Worm (Caenorhabditis elegans) whole organism, late embryonic: ENCODE results near the gene snpc-3.1.

Experiments used
- C08G9.2 ChIP-seq: sonication (generic microtip); optimal IDR thresholded peaks from 2 replicates; lab custom pipeline; 2016; ENCODE audit warnings: mild to moderate bottlenecking, missing genetic modification characterization, moderate library complexity, missing compliant biosample characterization
- K02D7.2 ChIP-seq: sonication (generic microtip); optimal IDR thresholded peaks from 2 replicates; lab custom pipeline; 2017; ENCODE audit warnings: mild to moderate bottlenecking, missing genetic modification characterization, missing compliant biosample characterization
- ceh-14 ChIP-seq: sonication (generic microtip); optimal IDR thresholded peaks from 2 replicates; lab custom pipeline; 2016; ENCODE audit warnings: missing genotype, missing genetic modification characterization, missing compliant biosample characterization
- ceh-24 ChIP-seq: sonication (generic microtip); optimal IDR thresholded peaks from 2 replicates; lab custom pipeline; 2016; ENCODE audit warnings: mild to moderate bottlenecking, missing genetic modification characterization, missing compliant biosample characterization
- che-1 ChIP-seq: sonication (generic microtip); optimal IDR thresholded peaks from 2 replicates; lab custom pipeline; 2016; ENCODE audit warnings: mild to moderate bottlenecking, missing genetic modification characterization, missing compliant biosample characterization
- dve-1 ChIP-seq: sonication (generic microtip); optimal IDR thresholded peaks from 2 replicates; lab custom pipeline; 2017; ENCODE audit warnings: antibody characterized with exemption, mild to moderate bottlenecking, missing genetic modification characterization, missing compliant biosample characterization
- fax-1 ChIP-seq: sonication (generic microtip); optimal IDR thresholded peaks from 2 replicates; lab custom pipeline; 2016; ENCODE audit warnings: missing genotype, missing genetic modification characterization, missing compliant biosample characterization
- hlh-30 ChIP-seq: sonication (generic microtip); optimal IDR thresholded peaks from 2 replicates; lab custom pipeline; 2017; ENCODE audit warnings: antibody characterized with exemption, missing genetic modification characterization, missing compliant biosample characterization; ENCODE audit not compliant: insufficient read depth
- madf-2 ChIP-seq: sonication (generic microtip); optimal IDR thresholded peaks from 2 replicates; lab custom pipeline; 2017; ENCODE audit warnings: missing genetic modification characterization, missing compliant biosample characterization
- nhr-11 ChIP-seq: fragments of 150-350 bp; optimal IDR thresholded peaks from 2 replicates; lab custom pipeline; 2014; ENCODE audit warnings: missing biosample characterization, missing genetic modification characterization
- nhr-232 ChIP-seq: sonication (generic microtip); optimal IDR thresholded peaks from 2 replicates; lab custom pipeline; 2016; ENCODE audit warnings: missing genetic modification characterization, missing compliant biosample characterization
- npax-4 ChIP-seq: sonication (generic microtip); optimal IDR thresholded peaks from 2 replicates; lab custom pipeline; 2016; ENCODE audit warnings: missing genetic modification characterization, missing compliant biosample characterization
- pha-2 ChIP-seq: sonication (generic microtip); optimal IDR thresholded peaks from 2 replicates; lab custom pipeline; 2017; ENCODE audit warnings: mild to moderate bottlenecking, missing genetic modification characterization, missing compliant biosample characterization
- sdc-2 ChIP-seq: sonication (generic microtip); optimal IDR thresholded peaks from 2 replicates; lab custom pipeline; 2016; ENCODE audit warnings: missing genotype, missing genetic modification characterization, missing compliant biosample characterization
- tbx-2 ChIP-seq: sonication (generic microtip); optimal IDR thresholded peaks from 2 replicates; lab custom pipeline; 2016; ENCODE audit warnings: missing genetic modification characterization, missing compliant biosample characterization
- ttx-3 ChIP-seq: sonication (generic microtip); optimal IDR thresholded peaks from 2 replicates; lab custom pipeline; 2016; ENCODE audit warnings: missing genetic modification reagents, missing genetic modification characterization, missing compliant biosample characterization
- unc-3 ChIP-seq, 2 experiments: fragments of 200-800 bp in 1 of 2; sonication (Bioruptor generic) in 1 of 2; sonication (generic microtip) in 1 of 2; conservative IDR thresholded peaks in 1 of 2; optimal IDR thresholded peaks in 1 of 2; 2 replicates each; pipeline versions ENCODE4 v1.3.6 to Lab custom; 2016 to 2022; ENCODE audit warnings: missing compliant biosample characterization in 2 of 2, missing genetic modification characterization in 2 of 2, missing genetic modification reagents in 1 of 2
- unc-55 ChIP-seq: sonication (generic microtip); optimal IDR thresholded peaks from 2 replicates; lab custom pipeline; 2017; ENCODE audit warnings: missing biosample characterization, missing genetic modification reagents, missing genetic modification characterization
- unc-86 ChIP-seq: sonication (generic microtip); optimal IDR thresholded peaks from 2 replicates; lab custom pipeline; 2016; ENCODE audit warnings: missing genetic modification characterization, missing compliant biosample characterization
- ztf-16 ChIP-seq: sonication (generic microtip); optimal IDR thresholded peaks from 2 replicates; lab custom pipeline; 2017; ENCODE audit warnings: missing genetic modification characterization, missing compliant biosample characterization

Gene snpc-3.1

DNA sequence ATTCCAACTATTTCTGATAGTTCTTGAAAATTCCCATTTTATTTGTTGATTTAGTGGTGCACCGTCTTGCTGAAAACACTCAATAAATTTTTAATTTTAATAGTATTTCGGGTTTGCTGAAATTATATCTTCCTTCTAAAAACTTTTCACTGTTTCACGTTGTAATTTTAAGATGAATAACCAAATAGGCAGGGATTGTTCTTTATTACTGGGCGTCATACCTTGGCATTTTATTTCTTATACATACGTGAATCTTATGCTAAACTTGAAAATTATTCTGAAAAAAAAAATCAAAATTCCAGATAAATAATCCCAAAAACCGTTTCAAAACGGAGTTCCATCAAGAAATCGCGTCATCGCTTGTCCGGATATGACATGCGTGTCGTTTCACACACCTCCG is 47.4 kb downstream of the snpc-3.1 start, which contains the start of gene mgl-3:
TSS of gene mgl-3 (plus strand) at position 301 of the 400 bp plus-strand sequence.
- TF ChIP-seq tbx-2 (no peak), dve-1 (tag; lab: Kevin White, UChicago) (no peak), sdc-2 (tag; lab: Kevin White, UChicago) (no peak), pha-2 (no peak), nhr-11 (tag; lab: Kevin White, UChicago) (no peak), fax-1 (no peak), npax-4 (tag; lab: Kevin White, UChicago) (no peak), hlh-30 (no peak), unc-86 (tag; lab: Kevin White, UChicago) (no peak), nhr-232 (tag; lab: Kevin White, UChicago) (no peak), ztf-16 (tag; lab: Kevin White, UChicago) (no peak), che-1 (no peak), ceh-24 (no peak), madf-2 (tag; lab: Kevin White, UChicago) (no peak), ttx-3 (tag; lab: Kevin White, UChicago) (no peak), C08G9.2 (tag; lab: Kevin White, UChicago) (no peak), unc-3 (GFP tag; conservative IDR thresholded peaks at IDR 0.05; lab: Robert Waterston, UW) (no peak), unc-3 (tag; optimal IDR thresholded peaks at IDR 0.05; lab: Kevin White, UChicago) (no peak), ceh-14 (tag; lab: Kevin White, UChicago) (no peak), K02D7.2 (tag; lab: Kevin White, UChicago) (no peak), unc-55 (GFP tag; lab: Kevin White, UChicago) (no peak)
- TF ChIP-seq, all 69 proteins: peak for 0
